Fruit fly (Drosophila melanogaster): ENCODE measurements around the gene CG46448.

The CG46448 gene

DNA sequence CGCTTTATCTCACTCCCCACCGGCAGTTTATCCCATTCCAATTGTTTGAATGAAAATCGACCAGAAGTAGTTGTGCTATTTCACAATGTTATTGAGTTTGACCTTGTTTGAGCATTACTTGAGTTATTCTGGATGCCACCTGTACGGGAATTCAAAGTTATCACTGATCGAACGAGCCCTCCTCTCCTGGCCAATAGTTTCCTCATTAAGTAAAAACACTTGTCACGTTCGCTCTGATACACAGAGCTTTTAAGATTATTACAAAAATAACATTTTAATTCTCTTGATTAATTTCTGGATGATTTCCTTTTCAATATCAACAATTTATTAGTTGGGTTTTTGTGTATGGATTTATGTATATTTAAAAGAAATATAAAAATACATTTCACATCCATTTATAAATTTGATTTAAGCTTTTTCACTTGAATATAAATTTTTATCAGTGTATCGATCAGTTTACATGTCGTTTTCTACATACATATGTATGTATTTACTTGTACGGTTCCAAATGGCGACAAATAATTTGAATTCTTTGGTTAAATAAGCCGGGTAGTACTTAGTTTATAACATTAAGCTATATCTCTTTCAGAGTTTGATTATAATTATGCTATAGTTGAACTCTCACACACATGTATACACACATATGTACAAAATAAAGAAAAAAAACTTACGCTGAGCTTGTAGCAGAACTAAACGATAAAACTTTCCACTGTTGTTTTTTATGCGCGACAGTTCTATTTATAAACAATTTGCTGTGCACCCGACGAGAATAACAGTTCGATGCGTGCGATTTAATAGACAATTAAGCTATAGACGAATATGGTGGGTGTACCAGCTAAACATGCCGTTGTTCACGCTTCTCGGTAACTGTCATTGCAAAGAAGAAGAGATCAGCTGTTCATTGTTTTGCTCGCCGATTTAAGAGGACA lies 17.4 kb upstream of the CG46448 start, which contains the start of the genes CG3609 and CG15390 (continued):
- TF ChIP-seq oc (tag; optimal IDR thresholded peaks at IDR 0.05) = peak; percentile 58
- no peak for TF ChIP-seq CG10565 (GFP tag; optimal IDR thresholded peaks at IDR 0.05)
- no peak for TF ChIP-seq mld (GFP tag; IDR thresholded peaks at IDR 0.05; ENCODE audit: partially characterized antibody)
- TF ChIP-seq Side (GFP tag; optimal IDR thresholded peaks at IDR 0.05) = peak; percentile 85
- TF ChIP-seq Doc2 (GFP tag; IDR thresholded peaks at IDR 0.05) = no peak
- TF ChIP-seq Bdp1 (GFP tag; optimal IDR thresholded peaks at IDR 0.05) = peak; percentile 51
- TF ChIP-seq Six4 (GFP tag; optimal IDR thresholded peaks at IDR 0.05) = peak; percentile 64
- no peak for TF ChIP-seq CG4328 (GFP tag; optimal IDR thresholded peaks at IDR 0.05)
- TF ChIP-seq CG2202 (tag; optimal IDR thresholded peaks at IDR 0.05) = peak; percentile 28
- peak; percentile 94 for TF ChIP-seq zfh2 (GFP tag; optimal IDR thresholded peaks at IDR 0.05)
- peak; percentile 79 for TF ChIP-seq crc (GFP tag; optimal IDR thresholded peaks at IDR 0.05)
- TF ChIP-seq CG12391 (tag; optimal IDR thresholded peaks at IDR 0.05) = peak; percentile 78
- peak; percentile 72 for TF ChIP-seq CG7987 (GFP tag; optimal IDR thresholded peaks at IDR 0.05)
- TF ChIP-seq CHES-1-like (GFP tag; optimal IDR thresholded peaks at IDR 0.05) = peak; percentile 94
- no peak for TF ChIP-seq lov (optimal IDR thresholded peaks at IDR 0.05)
- TF ChIP-seq lov (GFP tag; IDR thresholded peaks at IDR 0.05) = peak; percentile 30; the same call in 2 of the 3 replicates
- TF ChIP-seq Lim3 (GFP tag; IDR thresholded peaks at IDR 0.05) = no peak
- peak; percentile 68 for TF ChIP-seq CG11723 (GFP tag; optimal IDR thresholded peaks at IDR 0.05)
- peak; percentile 87 for TF ChIP-seq Bteb2 (GFP tag; optimal IDR thresholded peaks at IDR 0.05)
- TF ChIP-seq CG15696 (tag; optimal IDR thresholded peaks at IDR 0.05) = peak; percentile 61
- peak; percentile 77 for TF ChIP-seq CG4282 (GFP tag; optimal IDR thresholded peaks at IDR 0.05)
- peak; percentile 62 for TF ChIP-seq CG12236 (GFP tag; optimal IDR thresholded peaks at IDR 0.05)
- peak; percentile 45 for TF ChIP-seq ewg (GFP tag; optimal IDR thresholded peaks at IDR 0.05)
- TF ChIP-seq Kr (GFP tag; optimal IDR thresholded peaks at IDR 0.05) = no peak
- TF ChIP-seq CG6254 (GFP tag; optimal IDR thresholded peaks at IDR 0.05) = peak; percentile 22
- peak; percentile 81 for TF ChIP-seq unpg (GFP tag; optimal IDR thresholded peaks at IDR 0.05)
- no peak for TF ChIP-seq Dfd (GFP tag; optimal IDR thresholded peaks at IDR 0.05)
- TF ChIP-seq Ets65A (GFP tag) = peak; percentile 97
- peak; percentile 45 for TF ChIP-seq Abd-B (GFP tag; optimal IDR thresholded peaks at IDR 0.05)
- peak; percentile 97 for TF ChIP-seq abd-A (tag; optimal IDR thresholded peaks at IDR 0.05)
- peak; percentile 85 for TF ChIP-seq sug (tag; optimal IDR thresholded peaks at IDR 0.05)
- TF ChIP-seq dmrt99B (tag; optimal IDR thresholded peaks at IDR 0.05) = peak; percentile 63
- no peak for TF ChIP-seq tll (GFP tag; optimal IDR thresholded peaks at IDR 0.05)
- peak; percentile 62 for TF ChIP-seq CG17359 (tag; optimal IDR thresholded peaks at IDR 0.05)
- TF ChIP-seq CG3281 (GFP tag; optimal IDR thresholded peaks at IDR 0.05) = peak; percentile 66
- TF ChIP-seq CG10366 (GFP tag; IDR thresholded peaks at IDR 0.05) = peak; percentile 77
- peak; percentile 85 for TF ChIP-seq CG8944 (GFP tag; optimal IDR thresholded peaks at IDR 0.05)
- no peak for TF ChIP-seq CG15479 (GFP tag; optimal IDR thresholded peaks at IDR 0.05)
- peak; percentile 57 for TF ChIP-seq CG1602 (GFP tag; optimal IDR thresholded peaks at IDR 0.05)
- TF ChIP-seq HLH3B (GFP tag; IDR thresholded peaks at IDR 0.05) = peak; percentile 76
- TF ChIP-seq Sox100B (GFP tag; optimal IDR thresholded peaks at IDR 0.05) = peak; percentile 58
- peak; percentile 94 for TF ChIP-seq vvl (GFP tag; IDR thresholded peaks at IDR 0.05)
- peak; percentile 15; the same call in 1 of the 3 replicates for TF ChIP-seq sr (GFP tag; IDR thresholded peaks at IDR 0.05)
- no peak for TF ChIP-seq jigr1 (GFP tag; IDR thresholded peaks at IDR 0.05)
- peak; percentile 65 for TF ChIP-seq CG11695 (GFP tag; IDR thresholded peaks at IDR 0.05)
- TF ChIP-seq mam (GFP tag; optimal IDR thresholded peaks at IDR 0.05) = peak; percentile 89
- peak; percentile 33 for TF ChIP-seq Sry-β (GFP tag; optimal IDR thresholded peaks at IDR 0.05)
- peak; percentile 69 for TF ChIP-seq CG18619 (GFP tag; optimal IDR thresholded peaks at IDR 0.05)
- peak; percentile 76 for TF ChIP-seq CG12219 (GFP tag; optimal IDR thresholded peaks at IDR 0.05)

All from whole organism, embryonic.